Fruit fly (Drosophila melanogaster) whole organism, pupa: Measurements from ENCODE around the gene CG15263.

Experiments used
- CG10348 ChIP-seq: fragments of 200-800 bp; sonication (Bioruptor generic); IDR thresholded peaks from 2 replicates; pipeline ENCODE4 v1.3.6; 2022; ENCODE audit warnings: missing biosample characterization, missing genetic modification characterization
- CG12605 ChIP-seq: fragments of 200-800 bp; sonication (Bioruptor generic); IDR thresholded peaks from 2 replicates; pipeline ENCODE4 v1.3.6; 2022; ENCODE audit warnings: missing biosample characterization, missing genetic modification characterization
- CG13204 ChIP-seq: fragments of 200-800 bp; sonication (Bioruptor generic); optimal IDR thresholded peaks from 2 replicates; lab custom pipeline; 2018; ENCODE audit warnings: missing biosample characterization, mild to moderate bottlenecking, missing genetic modification characterization, moderate library complexity
- CG14655 ChIP-seq: fragments of 200-800 bp; sonication (Bioruptor generic); optimal IDR thresholded peaks from 3 replicates; lab custom pipeline; 2017; ENCODE audit warnings: mild to moderate bottlenecking, missing biosample characterization, missing genetic modification reagents, missing genetic modification characterization
- CG15710 ChIP-seq: fragments of 200-800 bp; sonication (Bioruptor generic); optimal IDR thresholded peaks from 2 replicates; lab custom pipeline; 2018; ENCODE audit warnings: missing biosample characterization, mild to moderate bottlenecking, missing genetic modification characterization, moderate library complexity
- CG17806 ChIP-seq: fragments of 200-800 bp; sonication (Bioruptor generic); optimal IDR thresholded peaks from 2 replicates; lab custom pipeline; 2018; ENCODE audit warnings: missing biosample characterization, mild to moderate bottlenecking, missing genetic modification characterization, moderate library complexity
- CG32121 ChIP-seq: fragments of 200-800 bp; sonication (Bioruptor generic); IDR thresholded peaks from 2 replicates; pipeline ENCODE4 v1.3.6; 2022; ENCODE audit warnings: missing biosample characterization, missing genetic modification characterization
- CG4496 ChIP-seq: fragments of 200-800 bp; sonication (Bioruptor generic); IDR thresholded peaks from 3 replicates; pipeline ENCODE4 v1.3.6; 2022; ENCODE audit warnings: missing biosample characterization, missing genetic modification characterization
- CG8159 ChIP-seq: fragments of 200-800 bp; sonication (Bioruptor generic); optimal IDR thresholded peaks from 3 replicates; lab custom pipeline; 2018; ENCODE audit warnings: missing biosample characterization, mild to moderate bottlenecking, missing genetic modification characterization, moderate library complexity
- CG8301 ChIP-seq: fragments of 200-800 bp; sonication (Bioruptor generic); optimal IDR thresholded peaks from 2 replicates; lab custom pipeline; 2018; ENCODE audit warnings: missing biosample characterization, mild to moderate bottlenecking, missing genetic modification characterization
- CG9948 ChIP-seq: fragments of 200-800 bp; sonication (Bioruptor generic); optimal IDR thresholded peaks from 2 replicates; lab custom pipeline; 2018; ENCODE audit warnings: missing biosample characterization, mild to moderate bottlenecking, missing genetic modification characterization, moderate library complexity
- D1 ChIP-seq: fragments of 200-800 bp; sonication (Bioruptor generic); optimal IDR thresholded peaks from 2 replicates; lab custom pipeline; 2018; ENCODE audit warnings: missing biosample characterization, mild to moderate bottlenecking, missing genetic modification characterization, moderate library complexity
- EcR ChIP-seq: fragments of 200-800 bp; sonication (Bioruptor generic); optimal IDR thresholded peaks from 3 replicates; lab custom pipeline; 2019; ENCODE audit warnings: missing biosample characterization, missing genetic modification characterization, mild to moderate bottlenecking, moderate library complexity, missing genetic modification reagents
- Ets98B ChIP-seq: fragments of 200-800 bp; sonication (Bioruptor generic); IDR thresholded peaks from 2 replicates; pipeline ENCODE4 v1.3.6; 2022; ENCODE audit warnings: missing biosample characterization, missing genetic modification characterization
- Pif1A ChIP-seq: fragments of 200-800 bp; sonication (Bioruptor generic); optimal IDR thresholded peaks from 3 replicates; lab custom pipeline; 2016; ENCODE audit warnings: missing biosample characterization, missing genetic modification characterization
- Snoo ChIP-seq: fragments of 200-800 bp; sonication (Bioruptor generic); optimal IDR thresholded peaks from 3 replicates; lab custom pipeline; 2017; ENCODE audit warnings: missing biosample characterization, mild to moderate bottlenecking, missing genetic modification characterization, inconsistent platforms
- fd96Ca ChIP-seq: fragments of 200-800 bp; sonication (Bioruptor generic); IDR thresholded peaks from 3 replicates; pipeline ENCODE4 v1.3.6; 2022; ENCODE audit warnings: missing biosample characterization, missing genetic modification characterization
- rn ChIP-seq: fragments of 200-800 bp; sonication (Bioruptor generic); IDR thresholded peaks from 2 replicates; pipeline ENCODE4 v1.3.6; 2022; ENCODE audit warnings: missing biosample characterization, missing genetic modification characterization

The CG15263 gene

DNA sequence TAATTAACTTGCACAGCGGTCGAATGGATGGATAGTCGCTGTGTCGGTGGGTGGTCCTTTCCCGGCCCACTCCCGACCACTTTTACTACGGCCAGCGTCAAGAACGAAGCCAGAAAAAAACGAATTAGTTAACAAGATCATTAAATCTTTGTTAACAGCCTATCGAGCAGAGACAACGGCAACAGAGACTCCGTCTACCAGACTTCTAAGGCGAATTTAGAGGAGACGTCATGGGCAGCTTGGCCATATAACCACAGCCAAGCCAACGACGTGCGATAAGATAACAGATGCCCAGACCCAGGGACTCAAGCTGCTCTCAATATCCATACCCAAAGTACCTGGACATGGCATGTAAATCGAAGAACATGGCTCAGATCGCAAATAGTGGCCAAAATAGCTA lies 45.8 kb downstream of the CG15263 start:
- TF ChIP-seq CG32121 (no peak), fd96Ca (no peak), CG12605 (GFP tag; lab: Robert Waterston, UW) (no peak), CG8159 (tag; lab: Kevin White, UChicago) (no peak), CG15710 (tag; lab: Kevin White, UChicago) (no peak), CG10348 (GFP tag; lab: Robert Waterston, UW) (no peak), CG8301 (no peak)

DNA sequence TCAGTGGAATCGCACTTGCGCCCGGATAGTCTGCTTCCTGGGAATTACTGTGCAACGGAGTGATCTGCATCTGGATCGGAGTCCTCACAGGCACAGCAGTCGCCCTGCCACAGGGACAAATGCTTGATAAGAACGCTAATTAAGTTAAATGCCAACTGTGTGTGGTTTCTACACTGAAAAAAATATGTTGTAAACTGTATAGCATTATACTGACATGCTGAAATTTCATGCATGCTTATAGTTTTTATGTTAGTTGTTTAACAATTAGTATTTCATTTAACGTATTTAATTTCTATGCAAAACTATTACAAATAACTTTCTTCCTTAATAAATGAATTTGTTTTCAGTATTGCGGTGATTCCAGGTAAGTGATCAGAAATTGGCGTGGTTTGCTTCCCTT lies 46.6 kb downstream of the CG15263 start:
- TF ChIP-seq Pif1A (GFP tag; lab: Kevin White, UChicago) = no peak
- no peak for TF ChIP-seq CG14655 (GFP tag; lab: Kevin White, UChicago)
- no peak for TF ChIP-seq CG9948 (tag; lab: Kevin White, UChicago)
- no peak for TF ChIP-seq rn (GFP tag; lab: Robert Waterston, UW)
- no peak for TF ChIP-seq CG32121
- no peak for TF ChIP-seq fd96Ca
- TF ChIP-seq EcR (GFP tag; lab: Kevin White, UChicago) = no peak
- TF ChIP-seq D1 = no peak
- no peak for TF ChIP-seq CG12605 (GFP tag; lab: Robert Waterston, UW)
- TF ChIP-seq CG13204 (GFP tag; lab: Kevin White, UChicago) = no peak
- no peak for TF ChIP-seq Snoo (tag; lab: Kevin White, UChicago)
- TF ChIP-seq CG4496 (GFP tag; lab: Robert Waterston, UW) = no peak
- TF ChIP-seq CG15710 (tag; lab: Kevin White, UChicago) = no peak
- no peak for TF ChIP-seq Ets98B (GFP tag; lab: Robert Waterston, UW)
- TF ChIP-seq CG17806 = no peak
- no peak for TF ChIP-seq CG8159 (tag; lab: Kevin White, UChicago)
- TF ChIP-seq CG8301 = no peak

DNA sequence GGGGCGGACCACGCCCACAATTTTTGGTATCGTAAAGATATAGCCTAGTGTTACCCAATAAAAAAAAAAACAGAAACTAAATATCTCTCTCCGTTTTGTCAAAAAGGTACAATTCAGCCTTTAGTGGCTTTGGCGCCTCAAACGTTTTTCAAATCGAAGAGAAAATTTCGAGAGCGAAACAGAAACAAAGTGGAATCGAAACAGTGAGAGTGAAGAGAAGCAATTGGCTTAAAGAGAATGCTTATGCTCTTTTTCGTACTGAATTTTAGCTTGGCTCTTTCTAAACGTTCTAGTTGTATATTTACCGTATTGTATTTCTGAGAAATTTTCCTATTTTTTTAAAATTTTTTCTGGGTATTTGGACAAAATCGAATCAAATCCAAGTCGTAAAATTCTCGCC lies 47.8 kb downstream of the CG15263 start:
- TF ChIP-seq fd96Ca (no peak), CG9948 (tag; lab: Kevin White, UChicago) (no peak), CG8301 (no peak), CG32121 (no peak), Snoo (tag; lab: Kevin White, UChicago) (no peak), CG12605 (GFP tag; lab: Robert Waterston, UW) (no peak)

DNA sequence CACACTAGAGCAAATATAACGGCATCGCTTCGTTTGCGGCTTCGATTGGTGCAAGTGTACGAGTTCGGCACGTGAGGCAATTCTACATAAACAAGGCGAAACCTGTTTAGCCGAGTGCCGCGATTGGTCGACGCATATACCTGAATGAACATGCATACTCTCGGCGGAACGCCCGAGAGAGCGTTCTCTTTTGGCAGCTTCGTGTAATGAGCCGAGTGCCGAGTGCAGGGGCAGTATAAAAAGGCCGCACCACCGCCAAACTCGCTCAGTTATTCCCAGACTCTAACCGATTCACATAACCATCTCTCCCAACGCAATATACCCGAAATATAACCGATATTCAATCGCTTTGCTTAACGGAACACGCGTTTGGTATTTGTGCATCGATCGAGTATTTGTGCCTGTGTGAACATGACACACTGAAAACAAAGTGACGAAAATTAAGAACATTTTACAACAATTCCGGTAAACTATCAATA lies 48.8 kb downstream of the CG15263 start, which contains the start of gene esg:
TSS of gene esg (plus strand) at position 265 of the 479 bp plus-strand sequence.
- TF ChIP-seq CG12605 (GFP tag; lab: Robert Waterston, UW) = peak; percentile 28; the same call in 1 of the 2 replicates
- peak; percentile 35; the same call in 1 of the 2 replicates for TF ChIP-seq CG32121
- TF ChIP-seq Pif1A (GFP tag; lab: Kevin White, UChicago) = no peak
- TF ChIP-seq EcR (GFP tag; lab: Kevin White, UChicago) = peak; percentile 30
